Worm (Caenorhabditis elegans) whole organism, early embryonic: ENCODE data around the gene ulp-3.
A peak's percentile ranks its signal among the peaks of the same experiment; 100 is the strongest.

Experiments
- B0310.2 ChIP-seq: sonication (generic microtip); optimal IDR thresholded peaks from 2 replicates; lab custom pipeline; 2016; ENCODE audit warnings: mild to moderate bottlenecking, missing genetic modification characterization, missing compliant biosample characterization
- F13C5.2 ChIP-seq: sonication (generic microtip); optimal IDR thresholded peaks from 2 replicates; lab custom pipeline; 2017; ENCODE audit warnings: mild to moderate bottlenecking, missing genetic modification characterization, inconsistent platforms, missing compliant biosample characterization
- aly-1 ChIP-seq: sonication (generic microtip); optimal IDR thresholded peaks from 2 replicates; lab custom pipeline; 2016; ENCODE audit warnings: missing genetic modification characterization, missing compliant biosample characterization
- ama-1 ChIP-seq: fragments of 150-350 bp; optimal IDR thresholded peaks from 2 replicates; lab custom pipeline; 2014
- ceh-13 ChIP-seq: fragments of 200-800 bp; sonication (Bioruptor generic); optimal IDR thresholded peaks from 2 replicates; lab custom pipeline; 2018; ENCODE audit warnings: mild to moderate bottlenecking, missing genetic modification characterization, missing compliant biosample characterization
- ceh-36 ChIP-seq: sonication (generic microtip); optimal IDR thresholded peaks from 2 replicates; lab custom pipeline; 2016; ENCODE audit warnings: missing genetic modification characterization, inconsistent platforms, missing compliant biosample characterization
- ets-7 ChIP-seq: sonication (generic microtip); optimal IDR thresholded peaks from 2 replicates; lab custom pipeline; 2016; ENCODE audit warnings: missing genotype, missing genetic modification characterization, missing compliant biosample characterization
- flt-1 ChIP-seq: fragments of 200-800 bp; sonication (Bioruptor generic); IDR thresholded peaks from 2 replicates; pipeline ENCODE4 v1.3.6; 2022; ENCODE audit warnings: missing genetic modification characterization, missing compliant biosample characterization
- hmbx-1 ChIP-seq: sonication (generic microtip); optimal IDR thresholded peaks from 2 replicates; lab custom pipeline; 2016; ENCODE audit warnings: mild to moderate bottlenecking, missing genetic modification characterization, missing compliant biosample characterization
- hmg-4 ChIP-seq: fragments of 200-800 bp; sonication (Bioruptor generic); optimal IDR thresholded peaks from 2 replicates; lab custom pipeline; 2018; ENCODE audit warnings: mild to moderate bottlenecking, missing genetic modification characterization, missing compliant biosample characterization
- hnd-1 ChIP-seq: sonication (generic microtip); optimal IDR thresholded peaks from 2 replicates; lab custom pipeline; 2016; ENCODE audit warnings: missing genetic modification characterization, missing compliant biosample characterization
- pes-1 ChIP-seq: fragments of 200-800 bp; sonication (Bioruptor generic); IDR thresholded peaks from 2 replicates; pipeline ENCODE4 v1.3.6; 2022; ENCODE audit warnings: missing genetic modification reagents, missing genetic modification characterization, missing compliant biosample characterization
- scrt-1 ChIP-seq: fragments of 200-800 bp; sonication (Bioruptor generic); IDR thresholded peaks from 2 replicates; pipeline ENCODE4 v1.3.6; 2022; ENCODE audit warnings: missing genetic modification characterization, missing compliant biosample characterization
- sea-1 ChIP-seq: fragments of 200-800 bp; sonication (Bioruptor generic); conservative IDR thresholded peaks from 2 replicates; pipeline ENCODE4 v1.3.6; 2022; ENCODE audit warnings: missing genetic modification characterization, missing compliant biosample characterization
- tbx-11 ChIP-seq: fragments of 200-800 bp; sonication (Bioruptor generic); IDR thresholded peaks from 2 replicates; pipeline ENCODE4 v1.3.6; 2022; ENCODE audit warnings: missing genetic modification characterization, missing compliant biosample characterization
- tra-4 ChIP-seq: sonication (generic microtip); optimal IDR thresholded peaks from 2 replicates; lab custom pipeline; 2017; ENCODE audit warnings: missing genetic modification characterization, missing compliant biosample characterization

ulp-3 gene

ce11 chrIV:1990843-1991339 lies 27.5 kb downstream of the ulp-3 start:
- TF ChIP-seq B0310.2 (tag; lab: Kevin White, UChicago) (no peak), flt-1 (GFP tag; lab: Robert Waterston, UW) (no peak), hnd-1 (tag; lab: Kevin White, UChicago) (no peak), ets-7 (no peak), scrt-1 (no peak), ceh-36 (tag; lab: Kevin White, UChicago) (no peak)

DNA sequence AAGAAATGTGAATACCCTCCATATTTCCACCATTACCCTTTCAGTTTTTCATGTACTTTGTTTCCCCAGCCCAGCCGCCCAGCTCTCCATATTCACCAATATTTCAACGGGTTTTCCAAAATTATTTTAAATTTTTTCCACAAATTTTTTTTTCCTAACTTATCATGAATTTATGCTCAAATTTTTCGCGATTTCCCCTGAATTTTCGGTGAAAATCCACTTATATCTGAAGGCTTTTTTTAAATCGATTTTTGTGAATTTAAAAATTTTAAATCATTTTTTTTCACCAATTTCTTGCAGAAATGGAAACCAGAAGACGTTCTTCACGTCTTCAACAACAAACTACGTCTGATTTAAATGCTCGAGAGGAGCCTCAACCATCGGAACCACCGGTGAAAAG lies 29.4 kb downstream of the ulp-3 start, which contains the start of gene xpc-1:
TSS of gene xpc-1 (plus strand) at position 301 of the 400 bp plus-strand sequence.
- no peak for TF ChIP-seq ets-7

DNA sequence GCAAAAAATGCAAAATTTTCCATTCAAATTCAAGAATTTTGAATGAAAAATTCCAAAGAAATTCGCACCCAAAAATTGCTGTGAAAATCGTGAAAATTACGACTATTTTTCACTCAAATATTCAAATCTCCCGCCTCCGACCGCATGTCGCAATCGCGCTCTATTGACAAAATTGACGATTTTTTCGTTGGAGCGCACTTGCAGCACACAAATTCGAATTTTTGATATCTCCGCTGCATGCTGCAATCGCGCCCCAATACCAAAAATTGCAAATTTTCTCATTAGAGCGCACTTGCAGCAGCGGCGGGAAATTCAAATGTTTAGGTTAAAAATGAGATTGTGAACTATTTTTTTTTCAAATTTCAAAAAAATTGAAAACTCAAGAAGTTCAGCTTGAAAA lies 34.3 kb downstream of the ulp-3 start:
- TF ChIP-seq pes-1 (GFP tag; lab: Robert Waterston, UW) (no peak), hnd-1 (tag; lab: Kevin White, UChicago) (no peak), sea-1 (GFP tag; lab: Robert Waterston, UW) (no peak), F13C5.2 (tag; lab: Kevin White, UChicago) (no peak), aly-1 (tag; lab: Kevin White, UChicago) (no peak), tbx-11 (no peak), hmbx-1 (tag; lab: Kevin White, UChicago) (no peak), ama-1 (lab: Kevin White, UChicago) (no peak), tra-4 (tag; lab: Kevin White, UChicago) (no peak), flt-1 (GFP tag; lab: Robert Waterston, UW) (no peak)

- TF ChIP-seq ceh-36 (tag; lab: Kevin White, UChicago) = no peak
- no peak for TF ChIP-seq hmg-4 (GFP tag; lab: Kevin White, UChicago)
- TF ChIP-seq pes-1 (GFP tag; lab: Robert Waterston, UW) = no peak
- TF ChIP-seq scrt-1 = no peak
- no peak for TF ChIP-seq ceh-13 (GFP tag; lab: Kevin White, UChicago)
- no peak for TF ChIP-seq B0310.2 (tag; lab: Kevin White, UChicago)
- no peak for TF ChIP-seq flt-1 (GFP tag; lab: Robert Waterston, UW)
- TF ChIP-seq hnd-1 (tag; lab: Kevin White, UChicago) = no peak
- no peak for TF ChIP-seq ets-7
- TF ChIP-seq hmbx-1 (tag; lab: Kevin White, UChicago) = no peak
- no peak for TF ChIP-seq F13C5.2 (tag; lab: Kevin White, UChicago)
Observed at ce11 chrIV:2002290-2002689, 38.9 kb downstream of the ulp-3 start.

DNA sequence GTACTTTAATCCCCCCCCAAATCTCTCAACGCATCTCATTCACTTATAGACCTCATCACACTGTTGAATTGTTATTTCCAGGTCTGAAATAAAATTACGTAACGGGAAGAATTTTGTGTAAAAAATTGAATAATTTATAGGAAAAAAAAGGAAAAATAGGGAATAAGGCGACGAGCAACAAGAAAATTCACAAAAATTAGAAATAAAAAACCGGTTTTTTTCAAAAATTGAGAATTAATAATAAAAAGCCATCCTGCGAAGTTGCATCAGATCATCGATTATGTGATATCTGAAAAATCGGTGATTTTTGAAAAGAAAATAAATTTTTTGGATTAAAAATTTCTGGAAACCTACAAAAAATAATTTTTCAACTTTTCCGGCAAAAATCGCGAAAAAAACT lies 45.5 kb downstream of the ulp-3 start:
- TF ChIP-seq ceh-36 (tag; lab: Kevin White, UChicago) (peak; percentile 2), hmg-4 (GFP tag; lab: Kevin White, UChicago) (no peak), tra-4 (tag; lab: Kevin White, UChicago) (no peak)
